Fruit fly (Drosophila melanogaster) whole organism, prepupa: ENCODE data around the gene CG45064.

ENCODE experiments used
- Blimp-1 ChIP-seq: fragments of 200-800 bp; sonication (Bioruptor generic); optimal IDR thresholded peaks from 3 replicates; lab custom pipeline; 2017; ENCODE audit warnings: missing biosample characterization, missing genetic modification characterization, mild to moderate bottlenecking, moderate library complexity, missing genetic modification reagents
- CG10631 ChIP-seq: fragments of 200-800 bp; sonication (Bioruptor generic); optimal IDR thresholded peaks from 2 replicates; lab custom pipeline; 2016; ENCODE audit warnings: missing biosample characterization, missing genetic modification characterization
- CG10669 ChIP-seq: fragments of 200-800 bp; sonication (Bioruptor generic); optimal IDR thresholded peaks from 3 replicates; lab custom pipeline; 2018; ENCODE audit warnings: missing biosample characterization, mild to moderate bottlenecking, missing genetic modification characterization, moderate library complexity
- CG11294 ChIP-seq: fragments of 200-800 bp; sonication (Bioruptor generic); IDR thresholded peaks from 2 replicates; pipeline ENCODE4 v1.3.6; 2022; ENCODE audit warnings: missing biosample characterization, missing genetic modification characterization
- CG11762 ChIP-seq: fragments of 200-800 bp; sonication (Bioruptor generic); optimal IDR thresholded peaks from 3 replicates; lab custom pipeline; 2016; ENCODE audit warnings: missing biosample characterization, missing genetic modification characterization; ENCODE audit not compliant: insufficient read depth
- CG11902 ChIP-seq: fragments of 200-800 bp; sonication (Bioruptor generic); optimal IDR thresholded peaks from 3 replicates; lab custom pipeline; 2016; ENCODE audit warnings: missing biosample characterization, missing genetic modification characterization
- CG15336 ChIP-seq: fragments of 200-800 bp; sonication (Bioruptor generic); IDR thresholded peaks from 2 replicates; pipeline ENCODE4 v1.3.6; 2022; ENCODE audit warnings: missing biosample characterization, missing genetic modification characterization
- CG1621 ChIP-seq: fragments of 200-800 bp; sonication (Bioruptor generic); optimal IDR thresholded peaks from 3 replicates; lab custom pipeline; 2018; ENCODE audit warnings: missing biosample characterization, mild to moderate bottlenecking, missing genetic modification characterization
- CG16779 ChIP-seq: fragments of 200-800 bp; sonication (Bioruptor generic); optimal IDR thresholded peaks from 3 replicates; lab custom pipeline; 2017; ENCODE audit warnings: missing biosample characterization, mild to moderate bottlenecking, missing genetic modification characterization
- CG3032 ChIP-seq: fragments of 200-800 bp; optimal IDR thresholded peaks from 2 replicates; lab custom pipeline; 2019; ENCODE audit warnings: missing biosample characterization, mild to moderate bottlenecking, missing genetic modification characterization, moderate library complexity
- CG32006 ChIP-seq: fragments of 200-800 bp; sonication (Bioruptor generic); optimal IDR thresholded peaks from 3 replicates; lab custom pipeline; 2017; ENCODE audit warnings: missing biosample characterization, mild to moderate bottlenecking, missing genetic modification characterization
- CG34406 ChIP-seq: fragments of 200-800 bp; sonication (Bioruptor generic); optimal IDR thresholded peaks from 3 replicates; lab custom pipeline; 2016; ENCODE audit warnings: missing biosample characterization, missing genetic modification characterization
- CG3919 ChIP-seq: fragments of 200-800 bp; sonication (Bioruptor generic); optimal IDR thresholded peaks from 3 replicates; lab custom pipeline; 2016; ENCODE audit warnings: missing biosample characterization, missing genetic modification characterization
- CG4318 ChIP-seq: fragments of 200-800 bp; sonication (Bioruptor generic); optimal IDR thresholded peaks from 3 replicates; lab custom pipeline; 2017; ENCODE audit warnings: missing biosample characterization, mild to moderate bottlenecking, missing genetic modification characterization
- CG6163 ChIP-seq: fragments of 200-800 bp; sonication (Bioruptor generic); IDR thresholded peaks from 3 replicates; pipeline ENCODE4 v1.3.6; 2022; ENCODE audit warnings: missing biosample characterization, missing genetic modification characterization
- CG6276 ChIP-seq: fragments of 200-800 bp; sonication (Bioruptor generic); optimal IDR thresholded peaks from 2 replicates; lab custom pipeline; 2017; ENCODE audit warnings: missing biosample characterization, mild to moderate bottlenecking, missing genetic modification characterization
- CG6792 ChIP-seq: fragments of 200-800 bp; sonication (Bioruptor generic); optimal IDR thresholded peaks from 3 replicates; lab custom pipeline; 2016; ENCODE audit warnings: missing biosample characterization, missing genetic modification characterization
- CG6808 ChIP-seq: fragments of 200-800 bp; sonication (Bioruptor generic); optimal IDR thresholded peaks from 3 replicates; lab custom pipeline; 2017; ENCODE audit warnings: missing biosample characterization, missing genetic modification characterization, mild to moderate bottlenecking, moderate library complexity, missing genetic modification reagents
- CG6854 ChIP-seq: fragments of 200-800 bp; sonication (Bioruptor generic); optimal IDR thresholded peaks from 2 replicates; lab custom pipeline; 2017; ENCODE audit warnings: missing biosample characterization, mild to moderate bottlenecking, missing genetic modification characterization
- CG7368 ChIP-seq: fragments of 200-800 bp; sonication (Bioruptor generic); optimal IDR thresholded peaks from 3 replicates; lab custom pipeline; 2016; ENCODE audit warnings: missing biosample characterization, missing genetic modification characterization
- CG8632 ChIP-seq: fragments of 200-800 bp; sonication (Bioruptor generic); optimal IDR thresholded peaks from 3 replicates; lab custom pipeline; 2016; ENCODE audit warnings: missing biosample characterization, missing genetic modification characterization
- CG9139 ChIP-seq: fragments of 200-800 bp; sonication (Bioruptor generic); optimal IDR thresholded peaks from 3 replicates; lab custom pipeline; 2017; ENCODE audit warnings: missing biosample characterization, mild to moderate bottlenecking, missing genetic modification characterization
- Eip75B ChIP-seq: fragments of 200-800 bp; sonication (Bioruptor generic); optimal IDR thresholded peaks from 3 replicates; lab custom pipeline; 2016; ENCODE audit warnings: missing biosample characterization, missing genetic modification characterization
- Eip78C ChIP-seq: fragments of 200-800 bp; sonication (Bioruptor generic); peaks from one replicate; lab custom pipeline; 2016; ENCODE audit warnings: missing biosample characterization, missing genetic modification characterization
- Eip93F ChIP-seq: fragments of 200-800 bp; sonication (Bioruptor generic); optimal IDR thresholded peaks from 2 replicates; lab custom pipeline; 2016; ENCODE audit warnings: missing biosample characterization, mild to moderate bottlenecking, missing genetic modification characterization
- Ets96B ChIP-seq: fragments of 200-800 bp; optimal IDR thresholded peaks from 2 replicates; lab custom pipeline; 2019; ENCODE audit warnings: missing biosample characterization, mild to moderate bottlenecking, missing genetic modification characterization, moderate library complexity
- Gug ChIP-seq: fragments of 200-800 bp; sonication (Bioruptor generic); IDR thresholded peaks from 2 replicates; pipeline ENCODE4 v1.3.6; 2022; ENCODE audit warnings: missing biosample characterization, missing genetic modification characterization
- Hr38 ChIP-seq: sonication (Bioruptor generic); optimal IDR thresholded peaks from 2 replicates; lab custom pipeline; 2016; ENCODE audit warnings: missing biosample characterization, missing genetic modification characterization
- Hr39 ChIP-seq: fragments of 200-800 bp; sonication (Bioruptor generic); optimal IDR thresholded peaks from 2 replicates; lab custom pipeline; 2016; ENCODE audit warnings: missing biosample characterization, missing genetic modification characterization
- Hr4 ChIP-seq: fragments of 200-800 bp; sonication (Bioruptor generic); optimal IDR thresholded peaks from 3 replicates; lab custom pipeline; 2016; ENCODE audit warnings: missing biosample characterization, missing genetic modification characterization
- Lpt ChIP-seq: fragments of 200-800 bp; sonication (Bioruptor generic); optimal IDR thresholded peaks from 3 replicates; lab custom pipeline; 2016; ENCODE audit warnings: missing biosample characterization, missing genetic modification characterization
- Smox ChIP-seq: fragments of 200-800 bp; sonication (Bioruptor generic); optimal IDR thresholded peaks from 3 replicates; lab custom pipeline; 2016; ENCODE audit warnings: missing biosample characterization, missing genetic modification characterization
- Sox102F ChIP-seq: fragments of 200-800 bp; sonication (Bioruptor generic); optimal IDR thresholded peaks from 2 replicates; lab custom pipeline; 2016; ENCODE audit warnings: missing biosample characterization, mild to moderate bottlenecking, missing genetic modification characterization
- Sox14 ChIP-seq: fragments of 200-800 bp; sonication (Bioruptor generic); optimal IDR thresholded peaks from 3 replicates; lab custom pipeline; 2016; ENCODE audit warnings: missing biosample characterization, missing genetic modification characterization
- Sox15 ChIP-seq: fragments of 200-800 bp; sonication (Bioruptor generic); optimal IDR thresholded peaks from 3 replicates; lab custom pipeline; 2016; ENCODE audit warnings: missing biosample characterization, missing genetic modification characterization
- achi ChIP-seq: fragments of 200-800 bp; sonication (Bioruptor generic); optimal IDR thresholded peaks from 3 replicates; lab custom pipeline; 2016; ENCODE audit warnings: missing biosample characterization, missing genetic modification characterization
- acj6 ChIP-seq: fragments of 200-800 bp; sonication (Bioruptor generic); optimal IDR thresholded peaks from 3 replicates; lab custom pipeline; 2016; ENCODE audit warnings: missing biosample characterization, missing genetic modification characterization
- dac ChIP-seq: fragments of 200-800 bp; sonication (Bioruptor generic); optimal IDR thresholded peaks from 2 replicates; lab custom pipeline; 2017; ENCODE audit warnings: missing biosample characterization, mild to moderate bottlenecking, missing genetic modification characterization
- esn ChIP-seq: fragments of 200-800 bp; sonication (Bioruptor generic); optimal IDR thresholded peaks from 2 replicates; lab custom pipeline; 2016; ENCODE audit warnings: missing biosample characterization, mild to moderate bottlenecking, missing genetic modification characterization, moderate library complexity
- fd59A ChIP-seq: fragments of 200-800 bp; sonication (Bioruptor generic); optimal IDR thresholded peaks from 2 replicates; lab custom pipeline; 2017; ENCODE audit warnings: missing biosample characterization, mild to moderate bottlenecking, missing genetic modification characterization, missing genetic modification reagents
- fd85E ChIP-seq: fragments of 200-800 bp; sonication (Bioruptor generic); optimal IDR thresholded peaks from 3 replicates; lab custom pipeline; 2016; ENCODE audit warnings: missing biosample characterization, missing genetic modification characterization
- fkh ChIP-seq: fragments of 200-800 bp; sonication (Bioruptor generic); optimal IDR thresholded peaks from 3 replicates; lab custom pipeline; 2017; ENCODE audit warnings: missing biosample characterization, mild to moderate bottlenecking, missing genetic modification characterization, moderate library complexity
- lz ChIP-seq: fragments of 200-800 bp; sonication (Bioruptor generic); optimal IDR thresholded peaks from 3 replicates; lab custom pipeline; 2016; ENCODE audit warnings: missing biosample characterization, missing genetic modification characterization
- salr ChIP-seq, 2 experiments: fragments of 200-800 bp; sonication (Bioruptor generic); optimal IDR thresholded peaks; 3 replicates each; lab custom pipeline; 2016 to 2018; ENCODE audit warnings: missing biosample characterization in 2 of 2, missing genetic modification characterization in 2 of 2, mild to moderate bottlenecking in 1 of 2
- spab ChIP-seq: fragments of 200-800 bp; sonication (Bioruptor generic); optimal IDR thresholded peaks from 2 replicates; lab custom pipeline; 2017; ENCODE audit warnings: missing biosample characterization, mild to moderate bottlenecking, missing genetic modification characterization, missing genetic modification reagents
- ss ChIP-seq, 2 experiments: fragments of 200-800 bp; sonication (Bioruptor generic); optimal IDR thresholded peaks; 2 replicates in 1 of 2; 3 replicates in 1 of 2; lab custom pipeline; 2017 to 2018; ENCODE audit warnings: mild to moderate bottlenecking in 2 of 2, missing biosample characterization in 2 of 2, missing genetic modification characterization in 2 of 2, moderate library complexity in 1 of 2
- svp ChIP-seq: fragments of 200-800 bp; sonication (Bioruptor generic); peaks from one replicate; lab custom pipeline; 2016; ENCODE audit warnings: missing biosample characterization, missing genetic modification characterization
- topi ChIP-seq: fragments of 200-800 bp; sonication (Bioruptor generic); optimal IDR thresholded peaks from 3 replicates; lab custom pipeline; 2016; ENCODE audit warnings: missing biosample characterization, missing genetic modification characterization

The CG45064 gene

DNA sequence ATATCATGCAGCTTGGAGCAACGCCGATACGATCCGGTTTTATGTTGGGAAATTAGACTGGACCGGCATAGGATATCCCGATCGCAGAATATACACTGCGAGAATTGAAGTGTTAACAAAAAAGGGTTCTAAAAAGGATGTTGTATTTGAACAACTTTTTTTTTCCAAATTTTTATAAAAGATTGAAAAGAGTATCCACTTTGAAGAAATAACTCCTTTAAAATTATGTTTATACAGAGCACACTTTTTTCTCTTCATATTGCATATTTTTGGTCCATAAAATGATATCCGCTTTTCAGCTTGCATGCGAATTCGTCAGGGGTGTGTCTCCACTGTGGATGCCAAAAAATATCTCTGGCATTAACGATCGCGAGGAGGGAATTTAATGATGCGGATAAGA lies 9.9 kb upstream of the CG45064 start (continued):
- TF ChIP-seq esn, result peak; percentile 30
- TF ChIP-seq dac (GFP tag; lab: Kevin White, UChicago), result no peak
- no peak for TF ChIP-seq Lpt (GFP tag; lab: Kevin White, UChicago)
- TF ChIP-seq Smox (GFP tag; lab: Kevin White, UChicago), result peak; percentile 37
- no peak for TF ChIP-seq CG6808 (GFP tag; lab: Kevin White, UChicago)
- no peak for TF ChIP-seq CG7368 (GFP tag; lab: Kevin White, UChicago)
- peak; percentile 3 for TF ChIP-seq Eip75B (GFP tag; lab: Kevin White, UChicago)
- TF ChIP-seq CG11294 (GFP tag; lab: Robert Waterston, UW), result no peak
- TF ChIP-seq salr (GFP tag; optimal IDR thresholded peaks at IDR 0.05; lab: Kevin White, UChicago), result no peak
- TF ChIP-seq Blimp-1 (GFP tag; lab: Kevin White, UChicago), result no peak
- TF ChIP-seq, all 60 proteins: peak for 30

DNA sequence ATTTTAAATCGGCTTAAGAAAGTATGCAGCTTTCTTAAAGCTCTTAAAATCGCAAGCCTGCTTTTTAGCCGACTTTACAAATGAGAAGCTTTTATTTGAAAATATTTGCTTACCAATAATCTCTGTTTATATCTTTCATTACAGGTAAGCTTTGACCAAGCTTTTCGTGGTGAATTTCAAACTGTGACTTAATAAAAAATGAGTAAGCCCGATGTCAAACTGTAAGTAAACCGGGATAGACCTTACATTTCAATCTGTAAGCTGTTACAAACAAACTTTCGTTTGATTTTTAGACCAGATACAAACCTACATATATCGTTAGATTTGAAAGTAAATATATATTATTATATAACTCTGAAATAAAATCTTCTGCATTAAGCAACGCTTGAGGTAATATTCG lies 3.2 kb upstream of the CG45064 start:
- TF ChIP-seq CG6163 (GFP tag; lab: Robert Waterston, UW), result no peak
- TF ChIP-seq fkh (GFP tag; lab: Kevin White, UChicago), result peak; percentile 25
- no peak for TF ChIP-seq fd59A

DNA sequence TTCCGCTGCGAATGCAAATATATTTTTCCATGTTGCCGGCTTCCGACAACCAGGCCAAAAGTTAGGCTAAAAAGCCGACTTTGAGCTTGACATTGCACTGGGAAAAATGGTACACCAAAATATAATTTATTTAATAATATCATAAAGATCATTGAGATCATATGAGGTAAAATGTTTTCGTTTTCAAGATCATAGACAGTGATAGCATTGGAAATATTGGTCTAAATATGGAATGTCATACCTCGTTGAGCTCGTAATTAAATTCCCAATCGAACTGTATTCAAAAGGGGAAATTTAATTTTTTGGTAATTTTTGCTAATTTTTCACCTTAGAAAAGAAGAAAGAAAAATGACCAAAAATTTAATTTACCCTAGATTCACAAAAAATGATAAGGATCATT lies 1.6 kb upstream of the CG45064 start:
- TF ChIP-seq CG1621, result no peak
- no peak for TF ChIP-seq salr (GFP tag; optimal IDR thresholded peaks at IDR 0.05; lab: Kevin White, UChicago)
- no peak for TF ChIP-seq Ets96B (tag; lab: Kevin White, UChicago)
- TF ChIP-seq Eip75B (GFP tag; lab: Kevin White, UChicago), result no peak
- no peak for TF ChIP-seq acj6 (GFP tag; lab: Kevin White, UChicago)
- no peak for TF ChIP-seq CG10631
- TF ChIP-seq Eip78C (GFP tag; lab: Kevin White, UChicago), result peak; percentile 65
- no peak for TF ChIP-seq Hr39 (GFP tag; lab: Kevin White, UChicago)
- TF ChIP-seq dac (GFP tag; lab: Kevin White, UChicago), result peak; percentile 1
- no peak for TF ChIP-seq fd59A
- no peak for TF ChIP-seq Blimp-1 (GFP tag; lab: Kevin White, UChicago)
- no peak for TF ChIP-seq Eip93F (GFP tag; lab: Kevin White, UChicago)
- TF ChIP-seq Sox14 (GFP tag; lab: Kevin White, UChicago), result no peak
- no peak for TF ChIP-seq CG8632
- TF ChIP-seq CG4318 (GFP tag; lab: Kevin White, UChicago), result peak; percentile 21
- no peak for TF ChIP-seq CG10669
- TF ChIP-seq CG6792, result no peak
- TF ChIP-seq fd85E (GFP tag; lab: Kevin White, UChicago), result no peak
- TF ChIP-seq Sox102F (GFP tag; lab: Kevin White, UChicago), result no peak
- no peak for TF ChIP-seq lz (GFP tag; lab: Kevin White, UChicago)
- TF ChIP-seq topi (GFP tag; lab: Kevin White, UChicago), result no peak
- no peak for TF ChIP-seq CG15336 (GFP tag; lab: Robert Waterston, UW)
- no peak for TF ChIP-seq CG11762
- TF ChIP-seq CG34406, result peak; percentile 4
- TF ChIP-seq Lpt (GFP tag; lab: Kevin White, UChicago), result no peak
- TF ChIP-seq CG3032 (tag; lab: Kevin White, UChicago), result no peak
- no peak for TF ChIP-seq CG3919 (GFP tag; lab: Kevin White, UChicago)
- no peak for TF ChIP-seq CG6854 (GFP tag; lab: Kevin White, UChicago)
- no peak for TF ChIP-seq ss (GFP tag; optimal IDR thresholded peaks at IDR 0.05; lab: Kevin White, UChicago)
- TF ChIP-seq Hr4 (GFP tag; lab: Kevin White, UChicago), result peak; percentile 46
- TF ChIP-seq Hr38 (GFP tag; lab: Kevin White, UChicago), result no peak
- no peak for TF ChIP-seq CG16779 (tag; lab: Kevin White, UChicago)
- no peak for TF ChIP-seq CG6276 (GFP tag; lab: Kevin White, UChicago)
- TF ChIP-seq Sox15 (GFP tag; lab: Kevin White, UChicago), result no peak
- TF ChIP-seq CG11902 (GFP tag; lab: Kevin White, UChicago), result no peak
- no peak for TF ChIP-seq svp (GFP tag; lab: Kevin White, UChicago)
- TF ChIP-seq spab (GFP tag; lab: Kevin White, UChicago), result no peak
- TF ChIP-seq CG32006 (GFP tag; lab: Kevin White, UChicago), result peak; percentile 67
- TF ChIP-seq CG9139, result no peak
- no peak for TF ChIP-seq achi (GFP tag; lab: Kevin White, UChicago)
- no peak for TF ChIP-seq fkh (GFP tag; lab: Kevin White, UChicago)
- no peak for TF ChIP-seq Gug (GFP tag; lab: Robert Waterston, UW)
- no peak for TF ChIP-seq CG11294 (GFP tag; lab: Robert Waterston, UW)
